Fruit fly (Drosophila melanogaster): ENCODE results near the gene Hex-A.
A peak's percentile ranks its signal among the peaks of the same experiment; 100 is the strongest.

The Hex-A gene

dm6 chrX:9585359-9586002, at the start of gene Hex-A (continued):
- TF ChIP-seq gcm2 (GFP tag; optimal IDR thresholded peaks at IDR 0.05), result peak; percentile 85
- TF ChIP-seq CG4820 (GFP tag; optimal IDR thresholded peaks at IDR 0.05), result peak; percentile 100
- TF ChIP-seq CG17829 (tag; optimal IDR thresholded peaks at IDR 0.05), result peak; percentile 98
- TF ChIP-seq ap (GFP tag; IDR thresholded peaks at IDR 0.05), result peak; percentile 83
- TF ChIP-seq CG10366 (GFP tag; IDR thresholded peaks at IDR 0.05), result peak; percentile 86
- TF ChIP-seq scrt (GFP tag; optimal IDR thresholded peaks at IDR 0.05), result peak; percentile 97
- peak; percentile 99 for TF ChIP-seq nmo (GFP tag; optimal IDR thresholded peaks at IDR 0.05)
- peak; percentile 98 for TF ChIP-seq CG18599 (GFP tag; optimal IDR thresholded peaks at IDR 0.05)
- peak; percentile 84 for TF ChIP-seq chm (GFP tag; IDR thresholded peaks at IDR 0.05)
- TF ChIP-seq CG10979 (tag; optimal IDR thresholded peaks at IDR 0.05), result peak; percentile 98
- peak; percentile 95 for TF ChIP-seq CG6813 (GFP tag; optimal IDR thresholded peaks at IDR 0.05)
- TF ChIP-seq luna (GFP tag; optimal IDR thresholded peaks at IDR 0.05), result peak; percentile 82
- TF ChIP-seq pho (GFP tag; optimal IDR thresholded peaks at IDR 0.05), result peak; percentile 97
- TF ChIP-seq abd-A (tag; optimal IDR thresholded peaks at IDR 0.05), result peak; percentile 93
- no peak for TF ChIP-seq fd102C (GFP tag; optimal IDR thresholded peaks at IDR 0.05)
- TF ChIP-seq sd (tag; optimal IDR thresholded peaks at IDR 0.05), result peak; percentile 92
- peak; percentile 95 for TF ChIP-seq Atf6 (GFP tag; IDR thresholded peaks at IDR 0.05)
- TF ChIP-seq CG3407 (GFP tag; optimal IDR thresholded peaks at IDR 0.05), result peak; percentile 91
- peak; percentile 84 for TF ChIP-seq CG30020 (tag; optimal IDR thresholded peaks at IDR 0.05)
- peak; percentile 98 for TF ChIP-seq kni (GFP tag; optimal IDR thresholded peaks at IDR 0.05)
- TF ChIP-seq Max (GFP tag; optimal IDR thresholded peaks at IDR 0.05), result peak; percentile 95
- TF ChIP-seq seq (GFP tag; IDR thresholded peaks at IDR 0.05), result peak; percentile 96
- TF ChIP-seq pum (GFP tag; optimal IDR thresholded peaks at IDR 0.05), result peak; percentile 91
- TF ChIP-seq CG1024 (GFP tag; IDR thresholded peaks at IDR 0.05), result peak; percentile 75; the same call in 1 of the 2 replicates
- no peak for TF ChIP-seq CG14860 (GFP tag; IDR thresholded peaks at IDR 0.05; ENCODE audit: partially characterized antibody)
- peak; percentile 50; the same call in 1 of the 3 replicates for TF ChIP-seq HLH4C (GFP tag; IDR thresholded peaks at IDR 0.05; ENCODE audit: partially characterized antibody)
- peak; percentile 87 for TF ChIP-seq CG8290 (GFP tag; optimal IDR thresholded peaks at IDR 0.05)
- TF ChIP-seq CG8290 (tag; optimal IDR thresholded peaks at IDR 0.05), result peak; percentile 91 to 95
- TF ChIP-seq fd3F (GFP tag; optimal IDR thresholded peaks at IDR 0.05), result peak; percentile 96
- peak; percentile 84 for TF ChIP-seq CG15696 (tag; optimal IDR thresholded peaks at IDR 0.05)
- TF ChIP-seq br (optimal IDR thresholded peaks at IDR 0.05), result no peak
- peak; percentile 97 for TF ChIP-seq CG13775 (GFP tag; optimal IDR thresholded peaks at IDR 0.05)
- peak; percentile 91 for TF ChIP-seq Atf-2 (GFP tag; optimal IDR thresholded peaks at IDR 0.05)
- peak; percentile 80; the same call in 2 of the 4 replicates for TF ChIP-seq chinmo (GFP tag; IDR thresholded peaks at IDR 0.05; ENCODE audit: partially characterized antibody)
- peak; percentile 83 for TF ChIP-seq CG4707 (GFP tag; optimal IDR thresholded peaks at IDR 0.05)
- no peak for TF ChIP-seq Lpt (GFP tag; optimal IDR thresholded peaks at IDR 0.05)
- TF ChIP-seq pita (GFP tag; optimal IDR thresholded peaks at IDR 0.05), result no peak
- peak; percentile 92 for TF ChIP-seq ATbp (GFP tag; optimal IDR thresholded peaks at IDR 0.05)
- peak; percentile 87 for TF ChIP-seq CG8089 (GFP tag; optimal IDR thresholded peaks at IDR 0.05)
- TF ChIP-seq CG9876 (GFP tag; optimal IDR thresholded peaks at IDR 0.05), result peak; percentile 76
- peak; percentile 96 for TF ChIP-seq Fer2 (tag; optimal IDR thresholded peaks at IDR 0.05)
- TF ChIP-seq CG18262 (tag; optimal IDR thresholded peaks at IDR 0.05), result peak; percentile 98
- peak; percentile 97 for TF ChIP-seq nerfin-1 (tag; optimal IDR thresholded peaks at IDR 0.05)
- peak; percentile 37; the same call in 1 of the 2 replicates for TF ChIP-seq CG4360 (GFP tag; IDR thresholded peaks at IDR 0.05)
- peak; percentile 77 for TF ChIP-seq Nf-YA (GFP tag; IDR thresholded peaks at IDR 0.05)
- no peak for TF ChIP-seq Hr39 (optimal IDR thresholded peaks at IDR 0.05)
- peak; percentile 86 for TF ChIP-seq gce (GFP tag; IDR thresholded peaks at IDR 0.05)
- peak; percentile 92 for TF ChIP-seq CG5180 (GFP tag; optimal IDR thresholded peaks at IDR 0.05)
- no peak for TF ChIP-seq hbn (GFP tag; IDR thresholded peaks at IDR 0.05; ENCODE audit: partially characterized antibody)
- peak; percentile 98 for TF ChIP-seq unpg (GFP tag; optimal IDR thresholded peaks at IDR 0.05)

Measured in whole organism, embryonic.